Fruit fly (Drosophila melanogaster) whole organism, prepupa: ENCODE results near the gene CG9777.

Experiments
- Blimp-1 ChIP-seq: fragments of 200-800 bp; sonication (Bioruptor generic); optimal IDR thresholded peaks from 3 replicates; lab custom pipeline; 2017; ENCODE audit warnings: missing biosample characterization, missing genetic modification characterization, mild to moderate bottlenecking, moderate library complexity, missing genetic modification reagents
- CG10631 ChIP-seq: fragments of 200-800 bp; sonication (Bioruptor generic); optimal IDR thresholded peaks from 2 replicates; lab custom pipeline; 2016; ENCODE audit warnings: missing biosample characterization, missing genetic modification characterization
- CG11294 ChIP-seq: fragments of 200-800 bp; sonication (Bioruptor generic); IDR thresholded peaks from 2 replicates; pipeline ENCODE4 v1.3.6; 2022; ENCODE audit warnings: missing biosample characterization, missing genetic modification characterization
- CG11762 ChIP-seq: fragments of 200-800 bp; sonication (Bioruptor generic); optimal IDR thresholded peaks from 3 replicates; lab custom pipeline; 2016; ENCODE audit warnings: missing biosample characterization, missing genetic modification characterization; ENCODE audit not compliant: insufficient read depth
- CG11902 ChIP-seq: fragments of 200-800 bp; sonication (Bioruptor generic); optimal IDR thresholded peaks from 3 replicates; lab custom pipeline; 2016; ENCODE audit warnings: missing biosample characterization, missing genetic modification characterization
- CG15336 ChIP-seq: fragments of 200-800 bp; sonication (Bioruptor generic); IDR thresholded peaks from 2 replicates; pipeline ENCODE4 v1.3.6; 2022; ENCODE audit warnings: missing biosample characterization, missing genetic modification characterization
- CG1621 ChIP-seq: fragments of 200-800 bp; sonication (Bioruptor generic); optimal IDR thresholded peaks from 3 replicates; lab custom pipeline; 2018; ENCODE audit warnings: missing biosample characterization, mild to moderate bottlenecking, missing genetic modification characterization
- CG3032 ChIP-seq: fragments of 200-800 bp; optimal IDR thresholded peaks from 2 replicates; lab custom pipeline; 2019; ENCODE audit warnings: missing biosample characterization, mild to moderate bottlenecking, missing genetic modification characterization, moderate library complexity
- CG31627 ChIP-seq: fragments of 200-800 bp; sonication (Bioruptor generic); optimal IDR thresholded peaks from 3 replicates; lab custom pipeline; 2016; ENCODE audit warnings: missing biosample characterization, missing genetic modification characterization
- CG34406 ChIP-seq: fragments of 200-800 bp; sonication (Bioruptor generic); optimal IDR thresholded peaks from 3 replicates; lab custom pipeline; 2016; ENCODE audit warnings: missing biosample characterization, missing genetic modification characterization
- CG4318 ChIP-seq: fragments of 200-800 bp; sonication (Bioruptor generic); optimal IDR thresholded peaks from 3 replicates; lab custom pipeline; 2017; ENCODE audit warnings: missing biosample characterization, mild to moderate bottlenecking, missing genetic modification characterization
- CG6163 ChIP-seq: fragments of 200-800 bp; sonication (Bioruptor generic); IDR thresholded peaks from 3 replicates; pipeline ENCODE4 v1.3.6; 2022; ENCODE audit warnings: missing biosample characterization, missing genetic modification characterization
- CG6276 ChIP-seq: fragments of 200-800 bp; sonication (Bioruptor generic); optimal IDR thresholded peaks from 2 replicates; lab custom pipeline; 2017; ENCODE audit warnings: missing biosample characterization, mild to moderate bottlenecking, missing genetic modification characterization
- CG6792 ChIP-seq: fragments of 200-800 bp; sonication (Bioruptor generic); optimal IDR thresholded peaks from 3 replicates; lab custom pipeline; 2016; ENCODE audit warnings: missing biosample characterization, missing genetic modification characterization
- CG6808 ChIP-seq: fragments of 200-800 bp; sonication (Bioruptor generic); optimal IDR thresholded peaks from 3 replicates; lab custom pipeline; 2017; ENCODE audit warnings: missing biosample characterization, missing genetic modification characterization, mild to moderate bottlenecking, moderate library complexity, missing genetic modification reagents
- CG6854 ChIP-seq: fragments of 200-800 bp; sonication (Bioruptor generic); optimal IDR thresholded peaks from 2 replicates; lab custom pipeline; 2017; ENCODE audit warnings: missing biosample characterization, mild to moderate bottlenecking, missing genetic modification characterization
- CG8119 ChIP-seq: fragments of 200-800 bp; sonication (Bioruptor generic); IDR thresholded peaks from 3 replicates; pipeline ENCODE4 v1.3.6; 2022; ENCODE audit warnings: missing biosample characterization, missing genetic modification characterization
- CG8319 ChIP-seq: fragments of 200-800 bp; sonication (Bioruptor generic); optimal IDR thresholded peaks from 3 replicates; lab custom pipeline; 2016; ENCODE audit warnings: missing biosample characterization, missing genetic modification characterization
- CG8632 ChIP-seq: fragments of 200-800 bp; sonication (Bioruptor generic); optimal IDR thresholded peaks from 3 replicates; lab custom pipeline; 2016; ENCODE audit warnings: missing biosample characterization, missing genetic modification characterization
- CG9139 ChIP-seq: fragments of 200-800 bp; sonication (Bioruptor generic); optimal IDR thresholded peaks from 3 replicates; lab custom pipeline; 2017; ENCODE audit warnings: missing biosample characterization, mild to moderate bottlenecking, missing genetic modification characterization
- Eip75B ChIP-seq: fragments of 200-800 bp; sonication (Bioruptor generic); optimal IDR thresholded peaks from 3 replicates; lab custom pipeline; 2016; ENCODE audit warnings: missing biosample characterization, missing genetic modification characterization
- Eip78C ChIP-seq: fragments of 200-800 bp; sonication (Bioruptor generic); peaks from one replicate; lab custom pipeline; 2016; ENCODE audit warnings: missing biosample characterization, missing genetic modification characterization
- Ets21C ChIP-seq: fragments of 200-800 bp; sonication (Bioruptor generic); optimal IDR thresholded peaks from 3 replicates; lab custom pipeline; 2016; ENCODE audit warnings: missing biosample characterization, missing genetic modification characterization
- Ets96B ChIP-seq: fragments of 200-800 bp; optimal IDR thresholded peaks from 2 replicates; lab custom pipeline; 2019; ENCODE audit warnings: missing biosample characterization, mild to moderate bottlenecking, missing genetic modification characterization, moderate library complexity
- Gug ChIP-seq: fragments of 200-800 bp; sonication (Bioruptor generic); IDR thresholded peaks from 2 replicates; pipeline ENCODE4 v1.3.6; 2022; ENCODE audit warnings: missing biosample characterization, missing genetic modification characterization
- Hr38 ChIP-seq: sonication (Bioruptor generic); optimal IDR thresholded peaks from 2 replicates; lab custom pipeline; 2016; ENCODE audit warnings: missing biosample characterization, missing genetic modification characterization
- Hr39 ChIP-seq: fragments of 200-800 bp; sonication (Bioruptor generic); optimal IDR thresholded peaks from 2 replicates; lab custom pipeline; 2016; ENCODE audit warnings: missing biosample characterization, missing genetic modification characterization
- Hr4 ChIP-seq: fragments of 200-800 bp; sonication (Bioruptor generic); optimal IDR thresholded peaks from 3 replicates; lab custom pipeline; 2016; ENCODE audit warnings: missing biosample characterization, missing genetic modification characterization
- Lpt ChIP-seq: fragments of 200-800 bp; sonication (Bioruptor generic); optimal IDR thresholded peaks from 3 replicates; lab custom pipeline; 2016; ENCODE audit warnings: missing biosample characterization, missing genetic modification characterization
- Met ChIP-seq: fragments of 200-800 bp; sonication (Bioruptor generic); optimal IDR thresholded peaks from 3 replicates; lab custom pipeline; 2016; ENCODE audit warnings: missing biosample characterization, missing genetic modification characterization
- OdsH ChIP-seq: fragments of 200-800 bp; sonication (Bioruptor generic); optimal IDR thresholded peaks from 3 replicates; lab custom pipeline; 2016; ENCODE audit warnings: missing biosample characterization, missing genetic modification characterization
- Sox14 ChIP-seq: fragments of 200-800 bp; sonication (Bioruptor generic); optimal IDR thresholded peaks from 3 replicates; lab custom pipeline; 2016; ENCODE audit warnings: missing biosample characterization, missing genetic modification characterization
- Sox15 ChIP-seq: fragments of 200-800 bp; sonication (Bioruptor generic); optimal IDR thresholded peaks from 3 replicates; lab custom pipeline; 2016; ENCODE audit warnings: missing biosample characterization, missing genetic modification characterization
- achi ChIP-seq: fragments of 200-800 bp; sonication (Bioruptor generic); optimal IDR thresholded peaks from 3 replicates; lab custom pipeline; 2016; ENCODE audit warnings: missing biosample characterization, missing genetic modification characterization
- acj6 ChIP-seq: fragments of 200-800 bp; sonication (Bioruptor generic); optimal IDR thresholded peaks from 3 replicates; lab custom pipeline; 2016; ENCODE audit warnings: missing biosample characterization, missing genetic modification characterization
- cyc ChIP-seq: fragments of 200-800 bp; sonication (Bioruptor generic); optimal IDR thresholded peaks from 3 replicates; lab custom pipeline; 2016; ENCODE audit warnings: missing biosample characterization, missing genetic modification characterization
- dac ChIP-seq: fragments of 200-800 bp; sonication (Bioruptor generic); optimal IDR thresholded peaks from 2 replicates; lab custom pipeline; 2017; ENCODE audit warnings: missing biosample characterization, mild to moderate bottlenecking, missing genetic modification characterization
- dsx ChIP-seq: fragments of 200-800 bp; optimal IDR thresholded peaks from 3 replicates; lab custom pipeline; 2019; ENCODE audit warnings: missing biosample characterization, mild to moderate bottlenecking, missing genetic modification characterization, moderate library complexity; ENCODE audit not compliant: poor library complexity, severe bottlenecking
- eg ChIP-seq: fragments of 200-800 bp; sonication (Bioruptor generic); IDR thresholded peaks from 3 replicates; pipeline ENCODE4 v1.3.6; 2022; ENCODE audit warnings: missing biosample characterization, missing genetic modification characterization
- esn ChIP-seq: fragments of 200-800 bp; sonication (Bioruptor generic); optimal IDR thresholded peaks from 2 replicates; lab custom pipeline; 2016; ENCODE audit warnings: missing biosample characterization, mild to moderate bottlenecking, missing genetic modification characterization, moderate library complexity
- fd85E ChIP-seq: fragments of 200-800 bp; sonication (Bioruptor generic); optimal IDR thresholded peaks from 3 replicates; lab custom pipeline; 2016; ENCODE audit warnings: missing biosample characterization, missing genetic modification characterization
- fkh ChIP-seq: fragments of 200-800 bp; sonication (Bioruptor generic); optimal IDR thresholded peaks from 3 replicates; lab custom pipeline; 2017; ENCODE audit warnings: missing biosample characterization, mild to moderate bottlenecking, missing genetic modification characterization, moderate library complexity
- lz ChIP-seq: fragments of 200-800 bp; sonication (Bioruptor generic); optimal IDR thresholded peaks from 3 replicates; lab custom pipeline; 2016; ENCODE audit warnings: missing biosample characterization, missing genetic modification characterization
- net ChIP-seq: fragments of 200-800 bp; sonication (Bioruptor generic); optimal IDR thresholded peaks from 3 replicates; lab custom pipeline; 2016; ENCODE audit warnings: missing biosample characterization, missing genetic modification characterization
- pdm3 ChIP-seq: fragments of 200-800 bp; sonication (Bioruptor generic); optimal IDR thresholded peaks from 3 replicates; lab custom pipeline; 2016; ENCODE audit warnings: missing biosample characterization, missing genetic modification characterization
- salr ChIP-seq, 2 experiments: fragments of 200-800 bp; sonication (Bioruptor generic); optimal IDR thresholded peaks; 3 replicates each; lab custom pipeline; 2016 to 2018; ENCODE audit warnings: missing biosample characterization in 2 of 2, missing genetic modification characterization in 2 of 2, mild to moderate bottlenecking in 1 of 2
- spab ChIP-seq: fragments of 200-800 bp; sonication (Bioruptor generic); optimal IDR thresholded peaks from 2 replicates; lab custom pipeline; 2017; ENCODE audit warnings: missing biosample characterization, mild to moderate bottlenecking, missing genetic modification characterization, missing genetic modification reagents
- ss ChIP-seq, 2 experiments: fragments of 200-800 bp; sonication (Bioruptor generic); optimal IDR thresholded peaks; 2 replicates in 1 of 2; 3 replicates in 1 of 2; lab custom pipeline; 2017 to 2018; ENCODE audit warnings: mild to moderate bottlenecking in 2 of 2, missing biosample characterization in 2 of 2, missing genetic modification characterization in 2 of 2, moderate library complexity in 1 of 2
- topi ChIP-seq: fragments of 200-800 bp; sonication (Bioruptor generic); optimal IDR thresholded peaks from 3 replicates; lab custom pipeline; 2016; ENCODE audit warnings: missing biosample characterization, missing genetic modification characterization
- vri ChIP-seq: fragments of 200-800 bp; sonication (Bioruptor generic); optimal IDR thresholded peaks from 3 replicates; lab custom pipeline; 2016; ENCODE audit warnings: missing biosample characterization, mild to moderate bottlenecking, missing genetic modification characterization

CG9777 gene

DNA sequence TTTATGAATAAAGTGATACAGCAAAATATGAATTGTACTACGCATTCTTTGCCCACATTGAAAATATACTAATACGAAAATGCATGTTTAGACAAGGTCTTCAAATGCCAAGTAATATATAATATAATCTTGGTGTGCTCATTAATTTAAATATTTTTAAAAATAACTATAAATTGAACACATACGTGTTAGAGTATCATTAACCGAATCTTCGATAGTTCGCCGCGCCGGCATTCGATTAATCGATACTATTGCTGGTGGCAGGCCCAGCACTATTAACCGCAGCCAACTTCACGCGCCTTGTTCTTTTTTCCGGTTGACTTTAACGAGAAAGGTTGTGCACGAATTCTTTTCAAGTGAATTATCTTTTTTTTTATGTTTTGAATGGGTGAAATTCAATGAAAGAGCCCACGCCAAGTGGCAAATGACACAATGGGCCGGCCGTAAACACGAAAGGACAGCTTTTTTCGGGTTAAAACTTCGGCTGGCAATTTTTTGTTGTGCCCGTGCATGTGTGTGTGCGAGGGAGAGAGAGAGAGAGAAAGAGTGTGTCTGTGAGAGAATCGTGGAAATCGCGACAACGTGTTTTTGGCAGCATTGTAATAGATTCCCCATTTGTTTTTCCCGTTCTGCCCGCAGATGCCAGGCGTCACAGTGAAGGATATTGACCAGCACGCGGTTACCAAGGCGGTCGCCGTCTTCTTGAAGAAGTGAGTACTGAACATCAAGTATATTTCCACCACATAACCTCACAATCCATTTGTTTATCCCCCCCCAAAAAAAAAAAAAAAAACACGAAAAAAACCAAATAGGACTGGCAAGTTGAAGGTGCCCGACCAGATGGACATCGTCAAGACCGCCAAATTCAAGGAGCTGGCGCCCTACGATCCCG lies 5.8 kb upstream of the CG9777 start, which contains the start of gene RpS19a:
Gene RpS19a (plus strand): TSS at position 301 of the 892 bp plus-strand sequence.
- TF ChIP-seq Eip75B (peak; percentile 52), Hr4 (GFP tag; lab: Kevin White, UChicago) (peak; percentile 19), CG31627 (GFP tag; lab: Kevin White, UChicago) (peak; percentile 1), CG9139 (GFP tag; lab: Kevin White, UChicago) (peak; percentile 82), CG11902 (GFP tag; lab: Kevin White, UChicago) (no peak), CG3032 (tag; lab: Kevin White, UChicago) (peak; percentile 14), Met (peak; percentile 78), CG6792 (GFP tag; lab: Kevin White, UChicago) (no peak), Sox14 (peak; percentile 9), CG11294 (no peak), CG4318 (GFP tag; lab: Kevin White, UChicago) (no peak), dsx (peak; percentile 48), Ets21C (GFP tag; lab: Kevin White, UChicago) (peak; percentile 3), esn (GFP tag; lab: Kevin White, UChicago) (peak; percentile 79), spab (GFP tag; lab: Kevin White, UChicago) (peak; percentile 41), CG6276 (GFP tag; lab: Kevin White, UChicago) (peak; percentile 43), lz (GFP tag; lab: Kevin White, UChicago) (peak; percentile 71), ss (GFP tag; optimal IDR thresholded peaks at IDR 0.05; lab: Kevin White, UChicago) (peak; percentile 82 to 85), achi (GFP tag; lab: Kevin White, UChicago) (peak; percentile 56), Eip78C (GFP tag; lab: Kevin White, UChicago) (peak; percentile 89), net (GFP tag; lab: Kevin White, UChicago) (peak; percentile 73), Ets96B (tag; lab: Kevin White, UChicago) (peak; percentile 17), fd85E (peak; percentile 58), cyc (GFP tag; lab: Kevin White, UChicago) (peak; percentile 50), CG11762 (GFP tag; lab: Kevin White, UChicago) (peak; percentile 32), pdm3 (GFP tag; lab: Kevin White, UChicago) (peak; percentile 58), CG8119 (GFP tag; lab: Robert Waterston, UW) (no peak), CG1621 (peak; percentile 56), Blimp-1 (GFP tag; lab: Kevin White, UChicago) (peak; percentile 74), CG34406 (GFP tag; lab: Kevin White, UChicago) (peak; percentile 67), Hr39 (GFP tag; lab: Kevin White, UChicago) (peak; percentile 23), OdsH (peak; percentile 50), topi (GFP tag; lab: Kevin White, UChicago) (peak; percentile 69), Gug (GFP tag; lab: Robert Waterston, UW) (0 out of 2 replicates have a peak, but pooled peaks have one; percentile 10), CG10631 (peak; percentile 39), Hr38 (no peak), eg (peak; percentile 73), CG8319 (GFP tag; lab: Kevin White, UChicago) (peak; percentile 42), fkh (GFP tag; lab: Kevin White, UChicago) (no peak), acj6 (GFP tag; lab: Kevin White, UChicago) (peak; percentile 41), CG6808 (GFP tag; lab: Kevin White, UChicago) (peak; percentile 72), CG6854 (GFP tag; lab: Kevin White, UChicago) (peak; percentile 96), Sox15 (GFP tag; lab: Kevin White, UChicago) (no peak), Lpt (GFP tag; lab: Kevin White, UChicago) (peak; percentile 11), salr (GFP tag; optimal IDR thresholded peaks at IDR 0.05; lab: Kevin White, UChicago) (peak; percentile 12 to 78), dac (GFP tag; lab: Kevin White, UChicago) (peak; percentile 43), vri (GFP tag; lab: Kevin White, UChicago) (peak; percentile 62), CG15336 (GFP tag; lab: Robert Waterston, UW) (0 out of 2 replicates have a peak, but pooled peaks have one; percentile 22), CG6163 (peak; percentile 83), CG8632 (GFP tag; lab: Kevin White, UChicago) (peak; percentile 56)
